Worm (Caenorhabditis elegans) whole organism, L2 larva: Measurements from ENCODE around the gene tdp-1.

Experiments used
- C34F6.9 ChIP-seq: fragments of 150-350 bp; optimal IDR thresholded peaks from 2 replicates; lab custom pipeline; 2014; ENCODE audit warnings: missing biosample characterization, missing genetic modification characterization
- F13H6.1 ChIP-seq: sonication (generic microtip); optimal IDR thresholded peaks from 2 replicates; lab custom pipeline; 2016; ENCODE audit warnings: missing genetic modification characterization, missing compliant biosample characterization
- R02D3.7 ChIP-seq: fragments of 150-350 bp; optimal IDR thresholded peaks from 2 replicates; lab custom pipeline; 2014; ENCODE audit warnings: missing biosample characterization, missing genetic modification characterization
- Y55F3AM.14 ChIP-seq: fragments of 200-800 bp; sonication (Bioruptor generic); optimal IDR thresholded peaks from 2 replicates; lab custom pipeline; 2018; ENCODE audit warnings: mild to moderate bottlenecking, missing genetic modification characterization, missing compliant biosample characterization
- ZK546.5 ChIP-seq: sonication (generic microtip); optimal IDR thresholded peaks from 2 replicates; lab custom pipeline; 2017; ENCODE audit warnings: missing biosample characterization, missing genetic modification characterization
- alr-1 ChIP-seq: fragments of 150-350 bp; optimal IDR thresholded peaks from 2 replicates; lab custom pipeline; 2014; ENCODE audit warnings: missing biosample characterization, missing genetic modification characterization
- ceh-16 ChIP-seq: fragments of 150-350 bp; optimal IDR thresholded peaks from 2 replicates; lab custom pipeline; 2014; ENCODE audit warnings: missing biosample characterization, missing genetic modification characterization
- crh-2 ChIP-seq: sonication (generic microtip); optimal IDR thresholded peaks from 2 replicates; lab custom pipeline; 2017; ENCODE audit warnings: missing biosample characterization, missing genetic modification characterization
- elt-1 ChIP-seq: fragments of 150-350 bp; optimal IDR thresholded peaks from 2 replicates; lab custom pipeline; 2014; ENCODE audit warnings: missing biosample characterization, missing genetic modification characterization
- fos-1 ChIP-seq: fragments of 150-350 bp; optimal IDR thresholded peaks from 2 replicates; lab custom pipeline; 2014; ENCODE audit warnings: missing biosample characterization, missing genetic modification characterization
- gmeb-1 ChIP-seq: fragments of 150-350 bp; optimal IDR thresholded peaks from 2 replicates; lab custom pipeline; 2014; ENCODE audit warnings: missing biosample characterization, missing genetic modification characterization
- lin-11 ChIP-seq: fragments of 150-350 bp; sonication (generic microtip); optimal IDR thresholded peaks from 2 replicates; lab custom pipeline; 2014; ENCODE audit warnings: missing biosample characterization, missing genetic modification characterization, inconsistent platforms, mixed read lengths
- lin-13 ChIP-seq: fragments of 150-350 bp; optimal IDR thresholded peaks from 2 replicates; lab custom pipeline; 2014; ENCODE audit warnings: missing biosample characterization, missing genetic modification reagents, missing genetic modification characterization
- lin-39 ChIP-seq: fragments of 150-350 bp; optimal IDR thresholded peaks from 2 replicates; lab custom pipeline; 2014; ENCODE audit warnings: missing biosample characterization, missing genetic modification reagents, missing genetic modification characterization
- lsy-2 ChIP-seq, 2 experiments: fragments of 150-350 bp in 1 of 2; sonication (generic microtip) in 1 of 2; optimal IDR thresholded peaks; 2 replicates each; lab custom pipeline; 2014 to 2017; ENCODE audit warnings: missing biosample characterization in 2 of 2, missing genetic modification characterization in 2 of 2
- mdl-1 ChIP-seq, 2 experiments: fragments of 150-350 bp in 1 of 2; sonication (generic microtip) in 1 of 2; optimal IDR thresholded peaks; 2 replicates each; lab custom pipeline; 2017; ENCODE audit warnings: missing biosample characterization in 2 of 2, missing genetic modification characterization in 2 of 2
- nhr-11 ChIP-seq: fragments of 150-350 bp; optimal IDR thresholded peaks from 2 replicates; lab custom pipeline; 2014; ENCODE audit warnings: missing biosample characterization, missing genetic modification characterization
- nhr-129 ChIP-seq: fragments of 150-350 bp; optimal IDR thresholded peaks from 2 replicates; lab custom pipeline; 2014; ENCODE audit warnings: missing biosample characterization, missing genetic modification characterization
- nhr-21 ChIP-seq: fragments of 150-350 bp; optimal IDR thresholded peaks from 2 replicates; lab custom pipeline; 2014; ENCODE audit warnings: missing biosample characterization, missing genetic modification characterization
- nhr-23 ChIP-seq: fragments of 150-350 bp; optimal IDR thresholded peaks from 2 replicates; lab custom pipeline; 2014; ENCODE audit warnings: missing biosample characterization, missing genetic modification reagents, missing genetic modification characterization
- peb-1 ChIP-seq: fragments of 150-350 bp; optimal IDR thresholded peaks from 2 replicates; lab custom pipeline; 2014; ENCODE audit warnings: missing biosample characterization, missing genetic modification characterization
- sem-4 ChIP-seq: fragments of 150-350 bp; optimal IDR thresholded peaks from 2 replicates; lab custom pipeline; 2014; ENCODE audit warnings: missing biosample characterization, missing genetic modification reagents, missing genetic modification characterization
- skn-1 ChIP-seq: sonication (generic microtip); optimal IDR thresholded peaks from 2 replicates; lab custom pipeline; 2017; ENCODE audit warnings: missing biosample characterization, missing genetic modification characterization
- sma-3 ChIP-seq: sonication (generic microtip); optimal IDR thresholded peaks from 2 replicates; lab custom pipeline; 2016; ENCODE audit warnings: missing genetic modification reagents, missing genetic modification characterization, missing compliant biosample characterization
- sma-9 ChIP-seq, 2 experiments: fragments of 150-350 bp in 1 of 2; sonication (generic microtip) in 1 of 2; optimal IDR thresholded peaks; 2 replicates each; lab custom pipeline; 2014 to 2016; ENCODE audit warnings: missing genetic modification characterization in 2 of 2, mild to moderate bottlenecking in 1 of 2, missing biosample characterization in 1 of 2, missing compliant biosample characterization in 1 of 2, missing genetic modification reagents in 1 of 2, moderate library complexity in 1 of 2
- unc-55 ChIP-seq: fragments of 150-350 bp; sonication (generic microtip); optimal IDR thresholded peaks from 3 replicates; lab custom pipeline; 2014; ENCODE audit warnings: missing biosample characterization, missing genetic modification reagents, missing genetic modification characterization
- unc-62 ChIP-seq: fragments of 150-350 bp; optimal IDR thresholded peaks from 2 replicates; lab custom pipeline; 2014; ENCODE audit warnings: missing biosample characterization, missing genetic modification reagents, missing genetic modification characterization
- ztf-4 ChIP-seq: fragments of 150-350 bp; optimal IDR thresholded peaks from 2 replicates; lab custom pipeline; 2014; ENCODE audit warnings: missing biosample characterization, missing genetic modification characterization

tdp-1 gene

ce11 chrII:9007741-9008140 lies 10.1 kb downstream of the tdp-1 start:
- TF ChIP-seq nhr-11 (tag; lab: Kevin White, UChicago), result no peak
- TF ChIP-seq skn-1, result no peak
- no peak for TF ChIP-seq sem-4
- no peak for TF ChIP-seq lin-13
- TF ChIP-seq R02D3.7 (tag; lab: Kevin White, UChicago), result no peak
- no peak for TF ChIP-seq nhr-129
- TF ChIP-seq ceh-16 (tag; lab: Kevin White, UChicago), result no peak
- TF ChIP-seq lin-39 (tag; lab: Kevin White, UChicago), result no peak
- no peak for TF ChIP-seq unc-62 (GFP tag; lab: Kevin White, UChicago)
- no peak for TF ChIP-seq mdl-1 (tag; optimal IDR thresholded peaks at IDR 0.05; lab: Kevin White, UChicago)
- no peak for TF ChIP-seq alr-1 (tag; lab: Kevin White, UChicago)

ce11 chrII:9009976-9010702 lies 12.5 kb downstream of the tdp-1 start:
- TF ChIP-seq nhr-23 (tag; lab: Kevin White, UChicago) (no peak), gmeb-1 (tag; lab: Kevin White, UChicago) (no peak), R02D3.7 (tag; lab: Kevin White, UChicago) (no peak), peb-1 (tag; lab: Kevin White, UChicago) (no peak), sma-3 (GFP tag; lab: Kevin White, UChicago) (no peak), nhr-21 (peak; percentile 41), alr-1 (tag; lab: Kevin White, UChicago) (no peak), Y55F3AM.14 (peak; percentile 4), lsy-2 (tag; optimal IDR thresholded peaks at IDR 0.05; lab: Kevin White, UChicago) (peak in 1 of 2 experiments; percentile 12), crh-2 (tag; lab: Kevin White, UChicago) (no peak)

- peak; percentile 71 for TF ChIP-seq unc-55 (GFP tag; lab: Kevin White, UChicago)
- no peak for TF ChIP-seq sma-3 (GFP tag; lab: Kevin White, UChicago)
- TF ChIP-seq lin-13, result no peak
- TF ChIP-seq fos-1 (tag; lab: Kevin White, UChicago), result no peak
- TF ChIP-seq crh-2 (tag; lab: Kevin White, UChicago), result no peak
- TF ChIP-seq nhr-129, result peak; percentile 23
- no peak for TF ChIP-seq ZK546.5 (tag; lab: Kevin White, UChicago)
- no peak for TF ChIP-seq nhr-21
Observed at ce11 chrII:9010708-9011107, 13.1 kb downstream of the tdp-1 start.

- TF ChIP-seq mdl-1 (tag; optimal IDR thresholded peaks at IDR 0.05; lab: Kevin White, UChicago) (peak in 1 of 2 experiments; percentile 22), lin-39 (tag; lab: Kevin White, UChicago) (no peak), sma-9 (GFP tag; optimal IDR thresholded peaks at IDR 0.05; lab: Kevin White, UChicago) (peak; percentile 33), sma-9 (tag; optimal IDR thresholded peaks at IDR 0.05; lab: Kevin White, UChicago) (no peak), lin-11 (tag; lab: Kevin White, UChicago) (peak; percentile 29), nhr-129 (peak; percentile 37), C34F6.9 (tag; lab: Kevin White, UChicago) (peak; percentile 18), elt-1 (tag; lab: Kevin White, UChicago) (no peak), lsy-2 (tag; optimal IDR thresholded peaks at IDR 0.05; lab: Kevin White, UChicago) (peak in 1 of 2 experiments; percentile 24), F13H6.1 (peak; percentile 55)
- TF ChIP-seq, all 48 proteins: peak for 7
Observed at ce11 chrII:9013341-9013740, 15.7 kb downstream of the tdp-1 start.

DNA sequence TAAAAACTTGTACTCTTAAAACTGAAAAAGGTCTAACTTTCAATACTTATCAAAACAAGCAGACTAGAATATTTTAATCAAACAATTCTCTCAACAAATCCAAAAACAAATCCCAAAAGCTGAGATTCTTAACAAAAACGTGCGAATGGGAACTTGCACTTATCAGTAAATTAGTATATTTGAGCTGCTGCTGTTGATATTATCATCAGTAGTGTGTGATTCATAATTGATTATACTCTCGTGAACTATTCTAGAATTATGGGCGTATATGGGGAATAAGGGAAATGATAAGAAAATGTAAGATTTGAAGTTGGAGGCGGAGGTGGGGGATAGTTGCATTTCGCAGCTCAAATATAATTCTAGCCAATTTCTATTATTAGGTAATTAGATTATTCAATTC lies 16.6 kb downstream of the tdp-1 start:
- TF ChIP-seq ztf-4 (no peak), fos-1 (tag; lab: Kevin White, UChicago) (peak; percentile 74)

DNA sequence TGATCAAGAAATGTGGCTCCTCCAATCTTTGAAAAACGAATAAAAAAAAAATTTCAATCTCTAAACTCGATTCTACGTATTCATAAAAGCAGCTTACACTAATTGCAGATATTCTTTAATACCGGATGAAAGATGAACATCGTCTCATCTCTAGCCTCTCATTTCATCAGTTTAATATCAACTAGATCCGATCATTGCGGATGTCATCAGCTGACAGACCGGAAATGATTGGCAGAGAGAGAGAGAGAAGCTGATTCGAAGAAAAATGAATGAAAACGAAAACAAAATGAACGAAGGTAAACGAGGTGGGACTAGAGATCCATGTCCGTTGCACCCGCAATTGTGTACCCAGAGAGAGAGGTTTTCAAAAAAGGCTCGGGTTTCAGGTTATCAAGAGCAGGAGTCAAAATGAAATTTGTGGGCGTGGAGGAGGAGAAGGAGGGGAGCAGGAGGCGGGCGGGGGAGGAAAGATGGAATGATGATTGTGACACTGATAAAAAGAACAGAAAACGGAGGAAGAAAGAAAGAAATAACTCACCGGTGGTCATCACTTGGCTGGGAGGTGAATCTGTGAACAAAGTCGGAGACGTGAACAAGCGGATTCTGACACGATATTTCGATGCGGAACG lies 17.4 kb downstream of the tdp-1 start:
- TF ChIP-seq sma-9 (GFP tag; optimal IDR thresholded peaks at IDR 0.05; lab: Kevin White, UChicago) (peak; percentile 46), sma-9 (tag; optimal IDR thresholded peaks at IDR 0.05; lab: Kevin White, UChicago) (no peak), nhr-23 (tag; lab: Kevin White, UChicago) (no peak), fos-1 (tag; lab: Kevin White, UChicago) (peak; percentile 15), F13H6.1 (peak; percentile 4)
